Fruit fly (Drosophila melanogaster): ENCODE measurements around the gene Rcc1.

Gene Rcc1

DNA sequence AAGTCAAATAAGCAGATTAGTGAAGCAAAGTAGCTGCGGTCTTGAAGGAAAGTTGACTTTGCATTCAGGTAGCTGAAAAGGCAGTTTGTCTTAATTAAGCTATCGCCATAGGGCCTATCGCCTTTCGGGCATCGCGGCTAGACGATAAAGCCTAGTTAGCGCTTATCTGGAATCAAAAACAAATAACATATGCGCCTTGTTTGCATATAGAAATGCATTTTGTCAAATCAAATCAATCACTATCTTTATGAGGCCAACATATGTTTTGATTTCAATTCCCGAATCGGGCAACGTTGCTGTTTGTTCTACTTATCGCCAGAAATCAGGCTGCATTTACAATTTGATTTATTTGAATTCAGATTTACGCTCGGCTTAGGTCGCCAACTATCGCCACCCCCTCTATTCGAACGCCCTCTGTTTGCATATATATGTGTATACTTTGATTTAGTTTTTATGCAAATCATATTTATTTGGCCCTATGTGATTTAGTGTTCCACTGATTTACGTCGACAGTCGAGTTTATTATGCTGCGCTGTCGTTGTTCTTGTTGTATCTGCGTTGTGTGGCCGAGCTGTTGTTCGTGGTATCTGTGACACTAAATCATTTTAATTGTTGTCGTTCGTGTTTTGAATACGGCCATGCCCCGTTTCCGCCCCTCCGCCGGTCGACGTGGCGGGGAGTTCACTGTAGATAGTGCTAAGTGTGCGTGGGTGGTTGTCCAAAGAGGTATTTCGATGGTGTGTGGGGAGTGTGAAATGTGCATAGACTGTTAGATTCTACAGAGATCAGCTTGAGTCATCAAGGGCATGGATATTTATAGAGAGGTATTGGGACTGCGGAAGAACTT lies 42.2 kb upstream of the Rcc1 start (continued):
- TF ChIP-seq CG17802 (tag; optimal IDR thresholded peaks at IDR 0.05): no peak
- TF ChIP-seq CG4854 (GFP tag; optimal IDR thresholded peaks at IDR 0.05): no peak
- peak; percentile 62 for TF ChIP-seq HHEX (GFP tag; optimal IDR thresholded peaks at IDR 0.05)
- peak; percentile 50 for TF ChIP-seq Bdp1 (GFP tag; optimal IDR thresholded peaks at IDR 0.05)
- TF ChIP-seq Dp (GFP tag; optimal IDR thresholded peaks at IDR 0.05): no peak
- TF ChIP-seq lab (GFP tag; optimal IDR thresholded peaks at IDR 0.05): peak; percentile 40
- no peak for TF ChIP-seq Ada2b (GFP tag; IDR thresholded peaks at IDR 0.05)
- TF ChIP-seq trh (GFP tag; optimal IDR thresholded peaks at IDR 0.05): no peak
- TF ChIP-seq Doc3 (GFP tag; IDR thresholded peaks at IDR 0.05; ENCODE audit: partially characterized antibody): no peak
- no peak for TF ChIP-seq Hey (tag; optimal IDR thresholded peaks at IDR 0.05)
- TF ChIP-seq CG6854 (GFP tag; optimal IDR thresholded peaks at IDR 0.05): no peak
- TF ChIP-seq E2f1 (GFP tag; IDR thresholded peaks at IDR 0.05): no peak
- TF ChIP-seq CG10321 (GFP tag; IDR thresholded peaks at IDR 0.05): no peak
- no peak for TF ChIP-seq B-H2 (GFP tag; optimal IDR thresholded peaks at IDR 0.05)
- no peak for TF ChIP-seq NFAT (GFP tag; IDR thresholded peaks at IDR 0.05)
- peak; percentile 92 for TF ChIP-seq twi (tag; optimal IDR thresholded peaks at IDR 0.05)
- no peak for TF ChIP-seq Dll (GFP tag; IDR thresholded peaks at IDR 0.05; ENCODE audit: partially characterized antibody)
- no peak for TF ChIP-seq CG32767 (GFP tag; IDR thresholded peaks at IDR 0.05)
- TF ChIP-seq Hmx (GFP tag; optimal IDR thresholded peaks at IDR 0.05): no peak
- peak; percentile 45 for TF ChIP-seq sqz (GFP tag; optimal IDR thresholded peaks at IDR 0.05)
- no peak for TF ChIP-seq sima (GFP tag; optimal IDR thresholded peaks at IDR 0.05)
- TF ChIP-seq lov (optimal IDR thresholded peaks at IDR 0.05): no peak
- TF ChIP-seq lov (GFP tag; IDR thresholded peaks at IDR 0.05): 0 out of 3 replicates have a peak, but pooled peaks have one; percentile 79
- TF ChIP-seq CG34422 (GFP tag; IDR thresholded peaks at IDR 0.05): no peak
- no peak for TF ChIP-seq yki (optimal IDR thresholded peaks at IDR 0.05)
- TF ChIP-seq CG13624 (GFP tag; optimal IDR thresholded peaks at IDR 0.05): no peak
- no peak for TF ChIP-seq CG3995 (GFP tag; optimal IDR thresholded peaks at IDR 0.05)
- no peak for TF ChIP-seq gfzf (GFP tag; optimal IDR thresholded peaks at IDR 0.05)
- peak; percentile 4 for TF ChIP-seq jing (GFP tag; optimal IDR thresholded peaks at IDR 0.05)
- TF ChIP-seq dysf (GFP tag; IDR thresholded peaks at IDR 0.05): no peak
- peak; percentile 27 for TF ChIP-seq Sry-β (GFP tag; optimal IDR thresholded peaks at IDR 0.05)
- TF ChIP-seq CG8478 (optimal IDR thresholded peaks at IDR 0.05): no peak
- no peak for TF ChIP-seq D19B (GFP tag; optimal IDR thresholded peaks at IDR 0.05)
- peak; percentile 5 for TF ChIP-seq bcd (GFP tag; optimal IDR thresholded peaks at IDR 0.05)
- no peak for TF ChIP-seq sob (GFP tag; IDR thresholded peaks at IDR 0.05)
- peak; percentile 48 for TF ChIP-seq CG7556 (GFP tag; optimal IDR thresholded peaks at IDR 0.05)
- TF ChIP-seq Antp (GFP tag; optimal IDR thresholded peaks at IDR 0.05): no peak
- no peak for TF ChIP-seq Kr (GFP tag; optimal IDR thresholded peaks at IDR 0.05)
- TF ChIP-seq zfh1 (GFP tag; IDR thresholded peaks at IDR 0.05): peak; percentile 54
- no peak for TF ChIP-seq CkIIα-i1 (GFP tag; IDR thresholded peaks at IDR 0.05)
- TF ChIP-seq bsh (GFP tag; optimal IDR thresholded peaks at IDR 0.05): peak in 1 of 2 experiments; percentile 66
- 0 out of 2 replicates have a peak, but pooled peaks have one; percentile 25 for TF ChIP-seq wor (GFP tag; IDR thresholded peaks at IDR 0.05)
- no peak for TF ChIP-seq CG7745 (tag; optimal IDR thresholded peaks at IDR 0.05)
- TF ChIP-seq Fer3 (tag; optimal IDR thresholded peaks at IDR 0.05): no peak
- TF ChIP-seq Max (GFP tag; optimal IDR thresholded peaks at IDR 0.05): peak; percentile 58
- peak; percentile 54 for TF ChIP-seq CG14710 (tag; optimal IDR thresholded peaks at IDR 0.05)
- peak; percentile 56 for TF ChIP-seq Blimp-1 (GFP tag; optimal IDR thresholded peaks at IDR 0.05)
- peak; percentile 25 for TF ChIP-seq CG13775 (GFP tag; optimal IDR thresholded peaks at IDR 0.05)
- TF ChIP-seq CG18599 (GFP tag; optimal IDR thresholded peaks at IDR 0.05): peak; percentile 35
- peak; percentile 18 for TF ChIP-seq sug (tag; optimal IDR thresholded peaks at IDR 0.05)

Measured in whole organism, embryonic.